Fruit fly (Drosophila melanogaster): Measurements from ENCODE around the gene CG14074.

Gene CG14074

DNA sequence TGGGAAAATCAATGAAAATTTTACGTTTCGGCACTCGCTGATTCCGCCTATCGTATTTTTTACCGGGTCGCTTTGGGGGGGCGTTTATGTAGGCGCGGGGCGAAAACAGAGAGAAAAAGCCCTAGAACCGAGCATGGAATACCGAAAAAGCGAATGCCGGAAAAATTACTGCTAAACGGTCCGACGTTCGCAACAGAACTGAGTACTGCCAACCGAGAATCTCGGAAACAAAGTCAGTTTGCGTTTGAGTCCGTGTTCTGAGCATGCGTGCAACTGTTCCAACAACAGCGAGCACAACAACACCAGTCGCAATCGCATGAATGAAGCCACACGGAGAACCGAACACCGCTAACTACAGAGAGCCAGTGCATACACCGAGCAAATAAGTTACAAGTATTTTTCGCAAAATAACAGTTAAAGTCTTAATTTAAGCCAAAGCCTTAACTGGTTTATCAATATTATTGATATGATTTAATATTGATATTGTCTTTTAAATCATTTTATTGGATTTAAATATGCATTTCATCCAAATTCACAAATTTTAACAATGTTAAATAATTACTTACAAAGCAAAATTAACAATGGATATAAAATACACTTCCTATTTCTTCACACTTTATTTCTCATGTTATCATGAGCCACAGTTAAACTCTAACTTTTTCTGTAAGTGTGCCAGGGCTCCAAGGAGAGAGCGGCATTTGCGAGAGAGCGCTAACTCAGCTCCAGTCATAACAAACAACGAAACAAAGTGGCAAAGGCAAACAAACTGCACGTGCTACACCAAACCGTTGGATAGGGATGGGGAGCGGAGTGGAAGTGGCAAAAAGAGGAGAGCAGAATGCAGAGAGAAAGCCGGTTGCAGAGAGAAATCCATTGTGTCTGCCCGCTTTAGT, 24.5 kb downstream of the CG14074 start, which contains the start of gene CG3961 (continued):
- peak; percentile 97 for TF ChIP-seq crol (GFP tag; IDR thresholded peaks at IDR 0.05)
- no peak for TF ChIP-seq Scr (GFP tag; IDR thresholded peaks at IDR 0.05; ENCODE audit: partially characterized antibody)
- TF ChIP-seq lab (GFP tag; optimal IDR thresholded peaks at IDR 0.05): peak; percentile 97
- TF ChIP-seq cad (GFP tag; optimal IDR thresholded peaks at IDR 0.05): no peak
- TF ChIP-seq Ravus (GFP tag; IDR thresholded peaks at IDR 0.05): peak; percentile 71
- TF ChIP-seq lola (GFP tag; optimal IDR thresholded peaks at IDR 0.05): peak in 1 of 3 experiments; percentile 100
- TF ChIP-seq E2f2 (GFP tag; IDR thresholded peaks at IDR 0.05): peak; percentile 79
- peak; percentile 96 for TF ChIP-seq CG5245 (GFP tag; optimal IDR thresholded peaks at IDR 0.05)
- TF ChIP-seq klu (GFP tag; IDR thresholded peaks at IDR 0.05): peak; percentile 91
- TF ChIP-seq unc-4 (GFP tag; IDR thresholded peaks at IDR 0.05; ENCODE audit: partially characterized antibody): no peak
- peak; percentile 94 for TF ChIP-seq kay (GFP tag; optimal IDR thresholded peaks at IDR 0.05)
- TF ChIP-seq Optix (GFP tag; IDR thresholded peaks at IDR 0.05): no peak
- peak; percentile 82 for TF ChIP-seq mam (GFP tag; optimal IDR thresholded peaks at IDR 0.05)
- TF ChIP-seq CG7372 (GFP tag; IDR thresholded peaks at IDR 0.05): peak; percentile 89
- TF ChIP-seq lbe (GFP tag; optimal IDR thresholded peaks at IDR 0.05): peak; percentile 94
- no peak for TF ChIP-seq hth (optimal IDR thresholded peaks at IDR 0.05)
- TF ChIP-seq gcm2 (GFP tag; optimal IDR thresholded peaks at IDR 0.05): peak; percentile 79
- TF ChIP-seq CG13287 (GFP tag; IDR thresholded peaks at IDR 0.05; ENCODE audit: partially characterized antibody): no peak; the same call in 1 of the 2 replicates
- peak; percentile 99 for TF ChIP-seq CG17829 (tag; optimal IDR thresholded peaks at IDR 0.05)
- peak; percentile 88 for TF ChIP-seq ssp (GFP tag; IDR thresholded peaks at IDR 0.05)
- peak; percentile 95 for TF ChIP-seq CG3281 (GFP tag; optimal IDR thresholded peaks at IDR 0.05)
- peak; percentile 95 for TF ChIP-seq CG6854 (GFP tag; optimal IDR thresholded peaks at IDR 0.05)
- TF ChIP-seq stwl (tag; optimal IDR thresholded peaks at IDR 0.05): peak; percentile 43
- TF ChIP-seq CG1603 (tag; optimal IDR thresholded peaks at IDR 0.05): peak; percentile 90
- TF ChIP-seq B-H2 (GFP tag; optimal IDR thresholded peaks at IDR 0.05): peak; percentile 80
- TF ChIP-seq Rx (GFP tag; IDR thresholded peaks at IDR 0.05): peak; percentile 64
- TF ChIP-seq CG14050 (GFP tag; IDR thresholded peaks at IDR 0.05): peak; percentile 83
- no peak for TF ChIP-seq Poxn (GFP tag; IDR thresholded peaks at IDR 0.05)
- peak; percentile 98 for TF ChIP-seq fd96Cb (tag; optimal IDR thresholded peaks at IDR 0.05)
- peak; percentile 95 for TF ChIP-seq so (GFP tag; IDR thresholded peaks at IDR 0.05)
- TF ChIP-seq ewg (GFP tag; optimal IDR thresholded peaks at IDR 0.05): peak; percentile 96
- TF ChIP-seq Ada2b (GFP tag; IDR thresholded peaks at IDR 0.05): peak; percentile 80
- peak; percentile 55 for TF ChIP-seq CG33213 (GFP tag; optimal IDR thresholded peaks at IDR 0.05)
- peak; percentile 83 for TF ChIP-seq CG9609 (GFP tag; optimal IDR thresholded peaks at IDR 0.05)
- peak; percentile 97 for TF ChIP-seq CG3407 (GFP tag; optimal IDR thresholded peaks at IDR 0.05)
- peak; percentile 36 for TF ChIP-seq CG3995 (GFP tag; optimal IDR thresholded peaks at IDR 0.05)
- peak; percentile 94 for TF ChIP-seq row (GFP tag; IDR thresholded peaks at IDR 0.05)
- peak; percentile 18 for TF ChIP-seq BEAF-32 (GFP tag; optimal IDR thresholded peaks at IDR 0.05)
- peak; percentile 91 for TF ChIP-seq CG17186 (GFP tag; optimal IDR thresholded peaks at IDR 0.05)
- peak; percentile 79 for TF ChIP-seq maf-S (GFP tag; optimal IDR thresholded peaks at IDR 0.05)
- peak; percentile 95 for TF ChIP-seq CG10543 (GFP tag; optimal IDR thresholded peaks at IDR 0.05)
- TF ChIP-seq sima (GFP tag; optimal IDR thresholded peaks at IDR 0.05): peak; percentile 30
- TF ChIP-seq Hr51 (GFP tag; optimal IDR thresholded peaks at IDR 0.05): peak; percentile 91 to 99
- peak in 1 of 2 experiments; percentile 74 for TF ChIP-seq insv (GFP tag; optimal IDR thresholded peaks at IDR 0.05)
- TF ChIP-seq slp2 (GFP tag; optimal IDR thresholded peaks at IDR 0.05): peak; percentile 84
- peak; percentile 72 for TF ChIP-seq CTCF (GFP tag; optimal IDR thresholded peaks at IDR 0.05)
- TF ChIP-seq CG17568 (GFP tag; optimal IDR thresholded peaks at IDR 0.05): peak; percentile 92
- TF ChIP-seq CG13775 (GFP tag; optimal IDR thresholded peaks at IDR 0.05): peak; percentile 98
- peak; percentile 100 for TF ChIP-seq CG9727 (GFP tag; optimal IDR thresholded peaks at IDR 0.05)
